Worm (Caenorhabditis elegans): ENCODE results near the gene fbxa-79.
A peak's percentile ranks its signal among the peaks of the same experiment; 100 is the strongest.

The fbxa-79 gene

DNA sequence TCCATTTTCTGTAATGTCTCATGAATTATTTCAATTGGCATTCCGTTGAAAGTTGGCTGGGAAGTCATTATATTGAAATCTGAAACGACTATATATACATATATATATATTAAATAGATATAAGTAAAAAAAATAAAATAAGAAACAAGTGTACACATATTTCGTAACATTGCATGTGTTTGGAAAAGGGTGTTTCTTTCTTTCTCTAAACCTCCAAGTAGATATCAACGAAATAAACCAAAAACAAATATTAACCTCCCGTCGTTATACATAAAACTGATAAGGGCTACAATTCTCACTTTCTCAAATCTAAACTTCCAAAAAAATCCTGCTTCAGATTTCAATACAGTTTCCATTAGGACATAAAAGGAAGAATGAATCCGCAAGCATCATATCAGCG lies at the start of gene fbxa-79:
Gene fbxa-79, minus strand, starts transcription at position 86 of the 400 bp plus-strand sequence.
- TF ChIP-seq Y105C5A.15 (GFP tag; IDR thresholded peaks at IDR 0.05) = no peak
- peak; percentile 66 for TF ChIP-seq ztf-7 (tag; optimal IDR thresholded peaks at IDR 0.05)
- peak; percentile 22; the same call in 1 of the 2 replicates for TF ChIP-seq dmd-6 (GFP tag; IDR thresholded peaks at IDR 0.05)
- no peak for TF ChIP-seq snpc-1.2 (GFP tag; IDR thresholded peaks at IDR 0.05)
- no peak for TF ChIP-seq lin-1 (GFP tag; IDR thresholded peaks at IDR 0.05)
- no peak for TF ChIP-seq nhr-76 (tag; optimal IDR thresholded peaks at IDR 0.05)
- no peak for TF ChIP-seq ceh-44 (GFP tag; IDR thresholded peaks at IDR 0.05)
- no peak for TF ChIP-seq lin-29 (GFP tag; IDR thresholded peaks at IDR 0.05)
- no peak for TF ChIP-seq Y75B8A.6 (GFP tag; IDR thresholded peaks at IDR 0.05)
- no peak for TF ChIP-seq pha-4 (GFP tag; IDR thresholded peaks at IDR 0.05)
- TF ChIP-seq pha-4 (tag; optimal IDR thresholded peaks at IDR 0.05) = no peak
- TF ChIP-seq madf-5 (GFP tag; IDR thresholded peaks at IDR 0.05) = no peak
- peak; percentile 31 for TF ChIP-seq hlh-11 (tag; optimal IDR thresholded peaks at IDR 0.05)
- TF ChIP-seq nhr-77 (tag; optimal IDR thresholded peaks at IDR 0.05) = no peak
- no peak for TF ChIP-seq daf-16 (GFP tag; optimal IDR thresholded peaks at IDR 0.05)
- TF ChIP-seq daf-16 (tag; optimal IDR thresholded peaks at IDR 0.05) = peak; percentile 71
- no peak for TF ChIP-seq ama-1 (optimal IDR thresholded peaks at IDR 0.05)
- peak; percentile 91 for TF ChIP-seq zip-2 (tag; optimal IDR thresholded peaks at IDR 0.05)
- no peak for TF ChIP-seq attf-4 (tag; optimal IDR thresholded peaks at IDR 0.05)
- TF ChIP-seq mes-2 (tag; optimal IDR thresholded peaks at IDR 0.05; ENCODE audit: poor library complexity, severe bottlenecking) = no peak
- TF ChIP-seq pqm-1 (tag; optimal IDR thresholded peaks at IDR 0.05) = peak; percentile 86
- TF ChIP-seq spr-1 (tag; optimal IDR thresholded peaks at IDR 0.05) = no peak
- no peak for TF ChIP-seq unc-130 (GFP tag; optimal IDR thresholded peaks at IDR 0.05)
- no peak for TF ChIP-seq egl-43 (GFP tag; IDR thresholded peaks at IDR 0.05)
- no peak for TF ChIP-seq daf-8 (GFP tag; IDR thresholded peaks at IDR 0.05)
- no peak for TF ChIP-seq skn-1 (tag; optimal IDR thresholded peaks at IDR 0.05)
- TF ChIP-seq R02D3.7 (tag; optimal IDR thresholded peaks at IDR 0.05) = no peak
- peak in 1 of 2 experiments; percentile 25 for TF ChIP-seq unc-62 (GFP tag; optimal IDR thresholded peaks at IDR 0.05 in 1 of 2)
- no peak for TF ChIP-seq unc-62 (tag; optimal IDR thresholded peaks at IDR 0.05)
- TF ChIP-seq nhr-102 (tag; optimal IDR thresholded peaks at IDR 0.05) = no peak
- TF ChIP-seq lsy-2 (tag; optimal IDR thresholded peaks at IDR 0.05) = no peak
- peak; percentile 78 for TF ChIP-seq nhr-28 (tag; optimal IDR thresholded peaks at IDR 0.05)
- TF ChIP-seq cey-2 (tag; optimal IDR thresholded peaks at IDR 0.05; ENCODE audit: borderline replicate concordance, insufficient read depth) = no peak
- peak; percentile 38 for TF ChIP-seq dve-1 (tag; optimal IDR thresholded peaks at IDR 0.05; ENCODE audit: insufficient read depth)
- no peak for TF ChIP-seq mxl-3 (GFP tag; optimal IDR thresholded peaks at IDR 0.05)
- TF ChIP-seq nhr-111 (GFP tag; optimal IDR thresholded peaks at IDR 0.05) = no peak
- no peak for TF ChIP-seq lin-13 (GFP tag; optimal IDR thresholded peaks at IDR 0.05)
- TF ChIP-seq aha-1 (tag) = peak; percentile 1
- TF ChIP-seq daf-12 (tag; optimal IDR thresholded peaks at IDR 0.05) = no peak
- no peak for TF ChIP-seq dmd-9 (GFP tag; IDR thresholded peaks at IDR 0.05)
- no peak for TF ChIP-seq hlh-30 (tag; optimal IDR thresholded peaks at IDR 0.05; ENCODE audit: insufficient read depth)
- no peak for TF ChIP-seq nhr-11 (tag; optimal IDR thresholded peaks at IDR 0.05)
- TF ChIP-seq gei-8 (GFP tag; optimal IDR thresholded peaks at IDR 0.05) = no peak

DNA sequence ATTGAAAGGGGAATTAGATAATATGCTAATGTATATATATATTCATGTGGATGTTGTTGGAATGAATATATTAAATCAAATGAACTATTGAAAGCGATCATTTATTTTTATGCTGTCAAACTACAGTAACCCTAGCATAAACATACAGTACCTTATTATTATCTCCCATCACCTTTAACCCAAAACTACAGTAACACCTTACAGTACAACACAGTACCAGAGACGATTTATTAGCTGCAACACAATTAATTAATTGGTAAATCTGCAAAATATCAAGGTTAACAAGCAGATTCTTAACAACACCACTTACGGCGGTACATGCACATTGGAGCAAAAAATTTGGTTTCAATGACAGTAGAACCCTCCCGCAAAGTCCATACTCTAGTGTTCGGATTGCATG lies 47.2 kb upstream of the fbxa-79 start, which contains the start of gene Y82E9BL.1:
Gene Y82E9BL.1, minus strand, starts transcription at position 101 of the 400 bp plus-strand sequence.
- no peak for TF ChIP-seq zfp-2 (tag; optimal IDR thresholded peaks at IDR 0.05)
- no peak for TF ChIP-seq unc-130 (GFP tag; optimal IDR thresholded peaks at IDR 0.05)
- TF ChIP-seq mxl-3 (GFP tag; optimal IDR thresholded peaks at IDR 0.05) = no peak
- no peak for TF ChIP-seq rbr-2 (tag; optimal IDR thresholded peaks at IDR 0.05)
- TF ChIP-seq lin-29 (GFP tag; IDR thresholded peaks at IDR 0.05) = no peak
- TF ChIP-seq zfp-3 (GFP tag; conservative IDR thresholded peaks at IDR 0.05) = no peak
